Worm (Caenorhabditis elegans) whole organism, early embryonic: Measurements from ENCODE around the gene T27D12.1.

Source experiments
- B0310.2 ChIP-seq: sonication (generic microtip); optimal IDR thresholded peaks from 2 replicates; lab custom pipeline; 2016; ENCODE audit warnings: mild to moderate bottlenecking, missing genetic modification characterization, missing compliant biosample characterization
- F13C5.2 ChIP-seq: sonication (generic microtip); optimal IDR thresholded peaks from 2 replicates; lab custom pipeline; 2017; ENCODE audit warnings: mild to moderate bottlenecking, missing genetic modification characterization, inconsistent platforms, missing compliant biosample characterization
- aly-1 ChIP-seq: sonication (generic microtip); optimal IDR thresholded peaks from 2 replicates; lab custom pipeline; 2016; ENCODE audit warnings: missing genetic modification characterization, missing compliant biosample characterization
- ama-1 ChIP-seq: fragments of 150-350 bp; optimal IDR thresholded peaks from 2 replicates; lab custom pipeline; 2014
- ceh-13 ChIP-seq: fragments of 200-800 bp; sonication (Bioruptor generic); optimal IDR thresholded peaks from 2 replicates; lab custom pipeline; 2018; ENCODE audit warnings: mild to moderate bottlenecking, missing genetic modification characterization, missing compliant biosample characterization
- ceh-36 ChIP-seq: sonication (generic microtip); optimal IDR thresholded peaks from 2 replicates; lab custom pipeline; 2016; ENCODE audit warnings: missing genetic modification characterization, inconsistent platforms, missing compliant biosample characterization
- ets-7 ChIP-seq: sonication (generic microtip); optimal IDR thresholded peaks from 2 replicates; lab custom pipeline; 2016; ENCODE audit warnings: missing genotype, missing genetic modification characterization, missing compliant biosample characterization
- flt-1 ChIP-seq: fragments of 200-800 bp; sonication (Bioruptor generic); IDR thresholded peaks from 2 replicates; pipeline ENCODE4 v1.3.6; 2022; ENCODE audit warnings: missing genetic modification characterization, missing compliant biosample characterization
- hmbx-1 ChIP-seq: sonication (generic microtip); optimal IDR thresholded peaks from 2 replicates; lab custom pipeline; 2016; ENCODE audit warnings: mild to moderate bottlenecking, missing genetic modification characterization, missing compliant biosample characterization
- hmg-4 ChIP-seq: fragments of 200-800 bp; sonication (Bioruptor generic); optimal IDR thresholded peaks from 2 replicates; lab custom pipeline; 2018; ENCODE audit warnings: mild to moderate bottlenecking, missing genetic modification characterization, missing compliant biosample characterization
- hnd-1 ChIP-seq: sonication (generic microtip); optimal IDR thresholded peaks from 2 replicates; lab custom pipeline; 2016; ENCODE audit warnings: missing genetic modification characterization, missing compliant biosample characterization
- pes-1 ChIP-seq: fragments of 200-800 bp; sonication (Bioruptor generic); IDR thresholded peaks from 2 replicates; pipeline ENCODE4 v1.3.6; 2022; ENCODE audit warnings: missing genetic modification reagents, missing genetic modification characterization, missing compliant biosample characterization
- scrt-1 ChIP-seq: fragments of 200-800 bp; sonication (Bioruptor generic); IDR thresholded peaks from 2 replicates; pipeline ENCODE4 v1.3.6; 2022; ENCODE audit warnings: missing genetic modification characterization, missing compliant biosample characterization
- sea-1 ChIP-seq: fragments of 200-800 bp; sonication (Bioruptor generic); conservative IDR thresholded peaks from 2 replicates; pipeline ENCODE4 v1.3.6; 2022; ENCODE audit warnings: missing genetic modification characterization, missing compliant biosample characterization
- tbx-11 ChIP-seq: fragments of 200-800 bp; sonication (Bioruptor generic); IDR thresholded peaks from 2 replicates; pipeline ENCODE4 v1.3.6; 2022; ENCODE audit warnings: missing genetic modification characterization, missing compliant biosample characterization
- tbx-37 ChIP-seq: fragments of 200-800 bp; sonication (Bioruptor generic); conservative IDR thresholded peaks from 2 replicates; pipeline ENCODE4 v1.3.6; 2022; ENCODE audit warnings: missing genetic modification reagents, missing genetic modification characterization, missing compliant biosample characterization
- tra-4 ChIP-seq: sonication (generic microtip); optimal IDR thresholded peaks from 2 replicates; lab custom pipeline; 2017; ENCODE audit warnings: missing genetic modification characterization, missing compliant biosample characterization

The T27D12.1 gene

DNA sequence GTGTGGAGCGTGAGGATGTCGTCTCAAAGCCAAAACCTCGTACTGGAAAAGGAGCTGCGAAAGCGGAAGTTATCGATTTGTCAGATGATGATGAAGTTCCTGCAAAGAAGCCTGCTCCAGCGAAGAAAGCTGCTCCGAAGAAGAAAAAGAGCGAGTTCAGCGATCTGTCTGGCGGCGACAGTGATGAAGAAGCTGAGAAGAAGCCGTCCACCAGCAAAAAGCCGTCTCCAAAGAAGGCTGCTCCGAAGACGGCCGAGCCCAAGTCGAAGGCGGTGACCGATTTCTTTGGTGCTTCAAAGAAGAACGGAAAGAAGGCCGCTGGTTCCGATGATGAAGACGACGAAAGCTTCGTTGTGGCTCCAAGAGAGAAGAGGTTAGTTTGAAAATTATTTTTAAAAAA is 37.4 kb downstream of the T27D12.1 start:
- TF ChIP-seq sea-1 (GFP tag; lab: Robert Waterston, UW) (0 out of 2 replicates have a peak, but pooled peaks have one; percentile 8), ets-7 (tag; lab: Kevin White, UChicago) (no peak), ceh-13 (no peak), flt-1 (GFP tag; lab: Robert Waterston, UW) (no peak), ceh-36 (peak; percentile 8), tbx-11 (no peak), hmbx-1 (tag; lab: Kevin White, UChicago) (no peak), hnd-1 (tag; lab: Kevin White, UChicago) (no peak), F13C5.2 (no peak), pes-1 (no peak), tbx-37 (no peak), hmg-4 (no peak)

DNA sequence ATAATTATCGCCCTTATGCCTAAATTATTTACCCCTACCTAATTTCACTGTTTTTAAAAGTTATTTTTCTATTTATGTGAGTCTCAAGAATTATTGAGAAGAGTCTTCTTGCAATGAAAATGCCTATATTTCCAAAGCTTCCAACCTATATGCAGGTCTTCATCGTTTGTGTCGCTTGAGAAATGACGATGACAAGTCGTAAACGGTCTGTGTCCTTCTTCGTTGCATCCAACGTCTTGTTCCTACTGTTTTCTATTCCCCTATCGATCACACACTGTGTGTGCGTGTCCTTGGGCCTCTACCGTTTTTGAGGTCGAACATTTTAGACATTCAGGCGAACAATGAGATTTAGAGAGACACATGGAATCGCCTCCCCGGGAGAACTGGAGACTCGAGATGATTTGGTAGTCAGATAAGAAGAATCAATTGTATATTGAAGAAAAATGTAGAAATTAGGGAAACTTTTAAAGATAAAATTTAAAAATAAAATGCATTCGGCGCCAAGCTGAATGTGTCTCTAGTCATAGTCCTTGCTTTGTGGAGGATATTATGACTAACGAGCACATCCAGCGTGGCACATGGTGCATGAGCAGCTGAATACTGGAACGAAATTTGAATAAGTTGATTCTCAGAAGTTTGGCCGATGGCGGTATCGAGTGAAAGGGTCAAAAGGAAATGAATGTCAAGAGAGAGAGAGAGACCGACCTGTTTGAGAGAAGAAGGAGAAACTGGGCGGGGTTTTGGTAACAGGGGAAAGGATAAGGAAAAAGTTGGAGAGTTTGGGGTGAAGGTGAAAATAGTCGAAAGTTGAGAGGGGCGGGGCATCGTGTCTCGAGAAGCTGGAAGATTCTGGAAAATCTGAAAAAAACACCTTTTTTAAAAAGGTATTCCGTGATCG is 38.3 kb downstream of the T27D12.1 start:
- TF ChIP-seq hmg-4 (no peak), sea-1 (GFP tag; lab: Robert Waterston, UW) (no peak), tbx-11 (no peak), ceh-36 (no peak), ceh-13 (no peak), pes-1 (peak; percentile 29; the same call in 1 of the 2 replicates), hnd-1 (tag; lab: Kevin White, UChicago) (no peak), scrt-1 (GFP tag; lab: Robert Waterston, UW) (no peak), ama-1 (lab: Kevin White, UChicago) (peak; percentile 88), hmbx-1 (tag; lab: Kevin White, UChicago) (no peak), F13C5.2 (no peak), ets-7 (tag; lab: Kevin White, UChicago) (no peak), tra-4 (tag; lab: Kevin White, UChicago) (no peak), aly-1 (tag; lab: Kevin White, UChicago) (no peak)

DNA sequence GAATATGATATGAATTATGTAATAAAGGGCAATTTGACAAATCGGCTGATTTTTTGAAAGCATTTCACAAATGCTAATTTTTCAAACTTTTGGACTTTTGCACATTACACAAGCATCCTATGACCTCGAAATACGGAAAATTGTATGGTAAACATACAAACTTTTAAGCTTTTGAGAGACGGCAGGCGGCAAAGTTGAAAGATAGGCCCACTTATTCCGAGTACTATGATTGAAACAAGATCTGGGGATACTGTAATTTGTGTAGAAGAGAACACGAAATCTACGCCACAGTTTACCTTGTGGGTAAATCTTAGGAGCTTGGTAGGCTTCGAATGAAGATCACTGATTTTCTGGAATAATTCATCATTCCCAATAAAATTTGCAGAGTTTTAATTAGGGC is 41.2 kb downstream of the T27D12.1 start, which contains the start of gene ZK930.6:
Gene ZK930.6 (plus strand): TSS at position 301 of the 400 bp plus-strand sequence.
- TF ChIP-seq pes-1 = no peak
- no peak for TF ChIP-seq ceh-36
- no peak for TF ChIP-seq tbx-37
- no peak for TF ChIP-seq sea-1 (GFP tag; lab: Robert Waterston, UW)
- no peak for TF ChIP-seq hmbx-1 (tag; lab: Kevin White, UChicago)
- TF ChIP-seq ama-1 (lab: Kevin White, UChicago) = no peak
- no peak for TF ChIP-seq tra-4 (tag; lab: Kevin White, UChicago)
- TF ChIP-seq B0310.2 (tag; lab: Kevin White, UChicago) = no peak
- TF ChIP-seq hmg-4 = no peak
- no peak for TF ChIP-seq ceh-13
- no peak for TF ChIP-seq F13C5.2
- no peak for TF ChIP-seq hnd-1 (tag; lab: Kevin White, UChicago)
- no peak for TF ChIP-seq ets-7 (tag; lab: Kevin White, UChicago)
- TF ChIP-seq aly-1 (tag; lab: Kevin White, UChicago) = no peak
- no peak for TF ChIP-seq tbx-11

DNA sequence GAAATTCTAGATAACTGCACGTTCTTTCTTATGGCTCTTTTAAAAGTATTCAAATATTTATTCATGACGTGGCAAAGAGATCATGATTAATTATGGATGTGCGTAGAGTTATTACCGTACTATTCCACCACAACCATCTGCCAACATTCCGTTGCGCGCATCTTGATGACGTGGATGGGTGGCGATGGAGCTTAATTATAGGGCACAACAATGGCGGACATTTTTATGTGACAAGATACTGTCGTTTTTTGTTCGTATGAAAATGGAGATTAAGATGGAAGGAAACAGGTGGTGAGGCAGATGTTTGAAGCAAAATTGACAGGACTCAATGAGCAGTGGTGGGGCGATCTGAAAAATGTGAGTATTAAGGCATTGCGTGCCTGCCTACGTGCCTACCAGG is 45.3 kb downstream of the T27D12.1 start:
- TF ChIP-seq ceh-36 (peak; percentile 48), aly-1 (tag; lab: Kevin White, UChicago) (no peak)

DNA sequence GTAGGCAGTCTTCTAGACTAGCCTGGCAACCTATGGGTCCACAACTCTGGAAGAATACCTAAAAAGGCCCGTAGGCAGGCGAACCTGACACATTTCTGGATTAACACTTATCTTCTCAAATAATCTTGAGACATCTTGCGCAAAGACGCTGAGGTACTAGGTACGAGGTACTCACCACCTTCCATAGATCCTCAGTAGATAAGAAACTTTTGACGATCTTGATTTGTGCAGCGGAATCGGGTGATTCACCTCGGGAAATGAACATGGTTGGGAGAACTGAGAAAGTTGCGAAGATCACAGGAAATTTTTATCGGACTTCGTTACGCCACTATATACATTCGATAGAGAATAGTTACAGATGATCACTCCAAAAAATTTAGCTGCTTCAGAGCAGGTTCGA is 45.7 kb downstream of the T27D12.1 start:
- TF ChIP-seq sea-1 (GFP tag; lab: Robert Waterston, UW) (no peak), hmg-4 (no peak), F13C5.2 (no peak), tra-4 (tag; lab: Kevin White, UChicago) (no peak), flt-1 (GFP tag; lab: Robert Waterston, UW) (no peak), tbx-11 (no peak), ets-7 (tag; lab: Kevin White, UChicago) (no peak), pes-1 (no peak), ama-1 (lab: Kevin White, UChicago) (no peak), ceh-36 (no peak), tbx-37 (no peak), aly-1 (tag; lab: Kevin White, UChicago) (no peak)

DNA sequence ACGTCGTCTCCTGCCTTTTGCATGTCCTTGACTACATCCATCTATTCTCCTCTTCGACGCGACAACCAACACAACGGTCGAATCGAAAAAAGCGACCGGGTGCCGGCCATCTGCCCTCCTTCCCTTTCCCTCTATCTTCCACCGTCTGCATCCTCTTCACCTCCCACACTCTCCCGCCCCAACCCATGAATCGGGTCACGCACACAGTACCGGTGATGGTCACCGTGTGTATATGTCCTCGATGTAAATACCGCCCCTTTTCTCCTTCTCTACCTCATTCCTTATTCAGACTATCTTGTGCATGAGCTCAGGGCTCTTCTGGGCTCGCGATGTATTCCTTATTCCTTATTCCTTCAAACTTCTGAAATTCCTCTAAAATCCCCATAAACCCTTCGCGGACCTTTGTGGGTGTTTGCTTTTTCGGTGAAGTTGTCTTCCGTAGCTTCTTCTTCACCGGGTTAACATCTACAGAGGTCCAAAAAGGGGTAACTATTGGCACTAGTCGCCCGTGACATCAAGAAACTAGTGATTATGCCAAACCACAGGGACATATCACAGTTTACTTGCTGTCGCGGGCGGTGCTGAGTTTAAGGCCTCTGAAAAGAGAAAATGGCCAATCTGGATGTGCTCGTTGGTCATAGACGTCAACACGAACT is 47.1 kb downstream of the T27D12.1 start:
- TF ChIP-seq ama-1 (lab: Kevin White, UChicago) (peak; percentile 93), B0310.2 (tag; lab: Kevin White, UChicago) (peak; percentile 43), sea-1 (GFP tag; lab: Robert Waterston, UW) (0 out of 2 replicates have a peak, but pooled peaks have one; percentile 32), flt-1 (GFP tag; lab: Robert Waterston, UW) (no peak), hmg-4 (peak; percentile 56), aly-1 (tag; lab: Kevin White, UChicago) (peak; percentile 47), tra-4 (tag; lab: Kevin White, UChicago) (no peak), tbx-37 (no peak), ets-7 (tag; lab: Kevin White, UChicago) (no peak)

DNA sequence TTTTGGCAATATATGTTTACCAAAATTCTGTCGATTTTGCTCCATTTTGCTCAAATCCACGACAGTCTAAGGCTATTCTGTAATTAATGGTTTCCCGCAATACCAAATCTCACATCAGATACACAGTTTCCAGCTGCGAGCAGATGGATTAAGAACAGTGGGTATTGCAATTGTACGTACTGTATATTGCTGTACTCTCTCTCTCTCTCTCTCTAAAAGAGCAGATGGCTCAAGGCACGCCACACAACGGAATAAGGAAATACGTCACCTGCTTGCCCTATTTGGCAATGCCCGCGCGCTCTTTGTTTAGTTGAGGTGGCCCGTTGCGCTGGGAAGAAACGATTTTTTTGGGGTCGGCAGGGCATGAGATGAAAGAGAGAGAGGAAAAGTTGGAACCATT is 48.2 kb downstream of the T27D12.1 start:
- TF ChIP-seq scrt-1 (GFP tag; lab: Robert Waterston, UW) (no peak), ama-1 (lab: Kevin White, UChicago) (no peak), ceh-36 (no peak), F13C5.2 (no peak), tra-4 (tag; lab: Kevin White, UChicago) (no peak), tbx-37 (0 out of 2 replicates have a peak, but pooled peaks have one; percentile 14), ceh-13 (no peak), ets-7 (tag; lab: Kevin White, UChicago) (no peak), hmg-4 (peak; percentile 78), flt-1 (GFP tag; lab: Robert Waterston, UW) (no peak), B0310.2 (tag; lab: Kevin White, UChicago) (no peak), sea-1 (GFP tag; lab: Robert Waterston, UW) (0 out of 2 replicates have a peak, but pooled peaks have one; percentile 25), tbx-11 (no peak), hnd-1 (tag; lab: Kevin White, UChicago) (no peak), aly-1 (tag; lab: Kevin White, UChicago) (no peak), hmbx-1 (tag; lab: Kevin White, UChicago) (no peak), pes-1 (peak; percentile 45; the same call in 1 of the 2 replicates)
